Fruit fly (Drosophila melanogaster) whole organism, pupa: ENCODE measurements around the gene GluRIIA.

Source experiments
- CG12605 ChIP-seq: fragments of 200-800 bp; sonication (Bioruptor generic); IDR thresholded peaks from 2 replicates; pipeline ENCODE4 v1.3.6; 2022; ENCODE audit warnings: missing biosample characterization, missing genetic modification characterization
- CG34367 ChIP-seq: fragments of 200-800 bp; sonication (Bioruptor generic); optimal IDR thresholded peaks from 2 replicates; lab custom pipeline; 2018; ENCODE audit warnings: missing biosample characterization, mild to moderate bottlenecking, missing genetic modification characterization
- CG4496 ChIP-seq: fragments of 200-800 bp; sonication (Bioruptor generic); IDR thresholded peaks from 3 replicates; pipeline ENCODE4 v1.3.6; 2022; ENCODE audit warnings: missing biosample characterization, missing genetic modification characterization
- CG8301 ChIP-seq: fragments of 200-800 bp; sonication (Bioruptor generic); optimal IDR thresholded peaks from 2 replicates; lab custom pipeline; 2018; ENCODE audit warnings: missing biosample characterization, mild to moderate bottlenecking, missing genetic modification characterization
- D1 ChIP-seq: fragments of 200-800 bp; sonication (Bioruptor generic); optimal IDR thresholded peaks from 2 replicates; lab custom pipeline; 2018; ENCODE audit warnings: missing biosample characterization, mild to moderate bottlenecking, missing genetic modification characterization, moderate library complexity
- EcR ChIP-seq: fragments of 200-800 bp; sonication (Bioruptor generic); optimal IDR thresholded peaks from 3 replicates; lab custom pipeline; 2019; ENCODE audit warnings: missing biosample characterization, missing genetic modification characterization, mild to moderate bottlenecking, moderate library complexity, missing genetic modification reagents
- Ets98B ChIP-seq: fragments of 200-800 bp; sonication (Bioruptor generic); IDR thresholded peaks from 2 replicates; pipeline ENCODE4 v1.3.6; 2022; ENCODE audit warnings: missing biosample characterization, missing genetic modification characterization
- Pif1A ChIP-seq: fragments of 200-800 bp; sonication (Bioruptor generic); optimal IDR thresholded peaks from 3 replicates; lab custom pipeline; 2016; ENCODE audit warnings: missing biosample characterization, missing genetic modification characterization
- Pif1B ChIP-seq: fragments of 200-800 bp; sonication (Bioruptor generic); optimal IDR thresholded peaks from 3 replicates; lab custom pipeline; 2016; ENCODE audit warnings: missing biosample characterization, missing genetic modification characterization

- TF ChIP-seq CG4496 (GFP tag; lab: Robert Waterston, UW): no peak
- no peak for TF ChIP-seq D1 (tag; lab: Kevin White, UChicago)
- TF ChIP-seq Ets98B: no peak
- TF ChIP-seq CG8301 (tag; lab: Kevin White, UChicago): no peak
- TF ChIP-seq Pif1B (GFP tag; lab: Kevin White, UChicago): no peak
- no peak for TF ChIP-seq CG12605 (GFP tag; lab: Robert Waterston, UW)
- TF ChIP-seq EcR: no peak
- TF ChIP-seq CG34367: no peak
- TF ChIP-seq Pif1A (GFP tag; lab: Kevin White, UChicago): no peak
These were observed 12.8 kb upstream of the GluRIIA start, which contains the start of the genes Hel25E and Lam for dm6 chr2L:5541935-5542685.
